Fruit fly (Drosophila melanogaster) whole organism, prepupa: Measurements from ENCODE around the gene CG34268.

ENCODE experiments used
- Blimp-1 ChIP-seq: fragments of 200-800 bp; sonication (Bioruptor generic); optimal IDR thresholded peaks from 3 replicates; lab custom pipeline; 2017; ENCODE audit warnings: missing biosample characterization, missing genetic modification characterization, mild to moderate bottlenecking, moderate library complexity, missing genetic modification reagents
- CG11294 ChIP-seq: fragments of 200-800 bp; sonication (Bioruptor generic); IDR thresholded peaks from 2 replicates; pipeline ENCODE4 v1.3.6; 2022; ENCODE audit warnings: missing biosample characterization, missing genetic modification characterization
- CG11902 ChIP-seq: fragments of 200-800 bp; sonication (Bioruptor generic); optimal IDR thresholded peaks from 3 replicates; lab custom pipeline; 2016; ENCODE audit warnings: missing biosample characterization, missing genetic modification characterization
- CG3032 ChIP-seq: fragments of 200-800 bp; optimal IDR thresholded peaks from 2 replicates; lab custom pipeline; 2019; ENCODE audit warnings: missing biosample characterization, mild to moderate bottlenecking, missing genetic modification characterization, moderate library complexity
- CG31627 ChIP-seq: fragments of 200-800 bp; sonication (Bioruptor generic); optimal IDR thresholded peaks from 3 replicates; lab custom pipeline; 2016; ENCODE audit warnings: missing biosample characterization, missing genetic modification characterization
- CG34406 ChIP-seq: fragments of 200-800 bp; sonication (Bioruptor generic); optimal IDR thresholded peaks from 3 replicates; lab custom pipeline; 2016; ENCODE audit warnings: missing biosample characterization, missing genetic modification characterization
- CG3919 ChIP-seq: fragments of 200-800 bp; sonication (Bioruptor generic); optimal IDR thresholded peaks from 3 replicates; lab custom pipeline; 2016; ENCODE audit warnings: missing biosample characterization, missing genetic modification characterization
- CG6163 ChIP-seq: fragments of 200-800 bp; sonication (Bioruptor generic); IDR thresholded peaks from 3 replicates; pipeline ENCODE4 v1.3.6; 2022; ENCODE audit warnings: missing biosample characterization, missing genetic modification characterization
- CG6276 ChIP-seq: fragments of 200-800 bp; sonication (Bioruptor generic); optimal IDR thresholded peaks from 2 replicates; lab custom pipeline; 2017; ENCODE audit warnings: missing biosample characterization, mild to moderate bottlenecking, missing genetic modification characterization
- CG6792 ChIP-seq: fragments of 200-800 bp; sonication (Bioruptor generic); optimal IDR thresholded peaks from 3 replicates; lab custom pipeline; 2016; ENCODE audit warnings: missing biosample characterization, missing genetic modification characterization
- CG6808 ChIP-seq: fragments of 200-800 bp; sonication (Bioruptor generic); optimal IDR thresholded peaks from 3 replicates; lab custom pipeline; 2017; ENCODE audit warnings: missing biosample characterization, missing genetic modification characterization, mild to moderate bottlenecking, moderate library complexity, missing genetic modification reagents
- CG6854 ChIP-seq: fragments of 200-800 bp; sonication (Bioruptor generic); optimal IDR thresholded peaks from 2 replicates; lab custom pipeline; 2017; ENCODE audit warnings: missing biosample characterization, mild to moderate bottlenecking, missing genetic modification characterization
- CG8119 ChIP-seq: fragments of 200-800 bp; sonication (Bioruptor generic); IDR thresholded peaks from 3 replicates; pipeline ENCODE4 v1.3.6; 2022; ENCODE audit warnings: missing biosample characterization, missing genetic modification characterization
- CG8632 ChIP-seq: fragments of 200-800 bp; sonication (Bioruptor generic); optimal IDR thresholded peaks from 3 replicates; lab custom pipeline; 2016; ENCODE audit warnings: missing biosample characterization, missing genetic modification characterization
- CG9139 ChIP-seq: fragments of 200-800 bp; sonication (Bioruptor generic); optimal IDR thresholded peaks from 3 replicates; lab custom pipeline; 2017; ENCODE audit warnings: missing biosample characterization, mild to moderate bottlenecking, missing genetic modification characterization
- Eip93F ChIP-seq: fragments of 200-800 bp; sonication (Bioruptor generic); optimal IDR thresholded peaks from 2 replicates; lab custom pipeline; 2016; ENCODE audit warnings: missing biosample characterization, mild to moderate bottlenecking, missing genetic modification characterization
- Ets21C ChIP-seq: fragments of 200-800 bp; sonication (Bioruptor generic); optimal IDR thresholded peaks from 3 replicates; lab custom pipeline; 2016; ENCODE audit warnings: missing biosample characterization, missing genetic modification characterization
- Ets96B ChIP-seq: fragments of 200-800 bp; optimal IDR thresholded peaks from 2 replicates; lab custom pipeline; 2019; ENCODE audit warnings: missing biosample characterization, mild to moderate bottlenecking, missing genetic modification characterization, moderate library complexity
- Gug ChIP-seq: fragments of 200-800 bp; sonication (Bioruptor generic); IDR thresholded peaks from 2 replicates; pipeline ENCODE4 v1.3.6; 2022; ENCODE audit warnings: missing biosample characterization, missing genetic modification characterization
- Hr38 ChIP-seq: sonication (Bioruptor generic); optimal IDR thresholded peaks from 2 replicates; lab custom pipeline; 2016; ENCODE audit warnings: missing biosample characterization, missing genetic modification characterization
- Hr39 ChIP-seq: fragments of 200-800 bp; sonication (Bioruptor generic); optimal IDR thresholded peaks from 2 replicates; lab custom pipeline; 2016; ENCODE audit warnings: missing biosample characterization, missing genetic modification characterization
- Hr4 ChIP-seq: fragments of 200-800 bp; sonication (Bioruptor generic); optimal IDR thresholded peaks from 3 replicates; lab custom pipeline; 2016; ENCODE audit warnings: missing biosample characterization, missing genetic modification characterization
- Met ChIP-seq: fragments of 200-800 bp; sonication (Bioruptor generic); optimal IDR thresholded peaks from 3 replicates; lab custom pipeline; 2016; ENCODE audit warnings: missing biosample characterization, missing genetic modification characterization
- OdsH ChIP-seq: fragments of 200-800 bp; sonication (Bioruptor generic); optimal IDR thresholded peaks from 3 replicates; lab custom pipeline; 2016; ENCODE audit warnings: missing biosample characterization, missing genetic modification characterization
- Smox ChIP-seq: fragments of 200-800 bp; sonication (Bioruptor generic); optimal IDR thresholded peaks from 3 replicates; lab custom pipeline; 2016; ENCODE audit warnings: missing biosample characterization, missing genetic modification characterization
- Sox102F ChIP-seq: fragments of 200-800 bp; sonication (Bioruptor generic); optimal IDR thresholded peaks from 2 replicates; lab custom pipeline; 2016; ENCODE audit warnings: missing biosample characterization, mild to moderate bottlenecking, missing genetic modification characterization
- Sox14 ChIP-seq: fragments of 200-800 bp; sonication (Bioruptor generic); optimal IDR thresholded peaks from 3 replicates; lab custom pipeline; 2016; ENCODE audit warnings: missing biosample characterization, missing genetic modification characterization
- Sox15 ChIP-seq: fragments of 200-800 bp; sonication (Bioruptor generic); optimal IDR thresholded peaks from 3 replicates; lab custom pipeline; 2016; ENCODE audit warnings: missing biosample characterization, missing genetic modification characterization
- achi ChIP-seq: fragments of 200-800 bp; sonication (Bioruptor generic); optimal IDR thresholded peaks from 3 replicates; lab custom pipeline; 2016; ENCODE audit warnings: missing biosample characterization, missing genetic modification characterization
- cyc ChIP-seq: fragments of 200-800 bp; sonication (Bioruptor generic); optimal IDR thresholded peaks from 3 replicates; lab custom pipeline; 2016; ENCODE audit warnings: missing biosample characterization, missing genetic modification characterization
- dac ChIP-seq: fragments of 200-800 bp; sonication (Bioruptor generic); optimal IDR thresholded peaks from 2 replicates; lab custom pipeline; 2017; ENCODE audit warnings: missing biosample characterization, mild to moderate bottlenecking, missing genetic modification characterization
- dsx ChIP-seq: fragments of 200-800 bp; optimal IDR thresholded peaks from 3 replicates; lab custom pipeline; 2019; ENCODE audit warnings: missing biosample characterization, mild to moderate bottlenecking, missing genetic modification characterization, moderate library complexity; ENCODE audit not compliant: poor library complexity, severe bottlenecking
- esn ChIP-seq: fragments of 200-800 bp; sonication (Bioruptor generic); optimal IDR thresholded peaks from 2 replicates; lab custom pipeline; 2016; ENCODE audit warnings: missing biosample characterization, mild to moderate bottlenecking, missing genetic modification characterization, moderate library complexity
- fd59A ChIP-seq: fragments of 200-800 bp; sonication (Bioruptor generic); optimal IDR thresholded peaks from 2 replicates; lab custom pipeline; 2017; ENCODE audit warnings: missing biosample characterization, mild to moderate bottlenecking, missing genetic modification characterization, missing genetic modification reagents
- fd85E ChIP-seq: fragments of 200-800 bp; sonication (Bioruptor generic); optimal IDR thresholded peaks from 3 replicates; lab custom pipeline; 2016; ENCODE audit warnings: missing biosample characterization, missing genetic modification characterization
- fkh ChIP-seq: fragments of 200-800 bp; sonication (Bioruptor generic); optimal IDR thresholded peaks from 3 replicates; lab custom pipeline; 2017; ENCODE audit warnings: missing biosample characterization, mild to moderate bottlenecking, missing genetic modification characterization, moderate library complexity
- lz ChIP-seq: fragments of 200-800 bp; sonication (Bioruptor generic); optimal IDR thresholded peaks from 3 replicates; lab custom pipeline; 2016; ENCODE audit warnings: missing biosample characterization, missing genetic modification characterization
- net ChIP-seq: fragments of 200-800 bp; sonication (Bioruptor generic); optimal IDR thresholded peaks from 3 replicates; lab custom pipeline; 2016; ENCODE audit warnings: missing biosample characterization, missing genetic modification characterization
- pdm3 ChIP-seq: fragments of 200-800 bp; sonication (Bioruptor generic); optimal IDR thresholded peaks from 3 replicates; lab custom pipeline; 2016; ENCODE audit warnings: missing biosample characterization, missing genetic modification characterization
- salr ChIP-seq, 2 experiments: fragments of 200-800 bp; sonication (Bioruptor generic); optimal IDR thresholded peaks; 3 replicates each; lab custom pipeline; 2016 to 2018; ENCODE audit warnings: missing biosample characterization in 2 of 2, missing genetic modification characterization in 2 of 2, mild to moderate bottlenecking in 1 of 2
- ss ChIP-seq, 2 experiments: fragments of 200-800 bp; sonication (Bioruptor generic); optimal IDR thresholded peaks; 2 replicates in 1 of 2; 3 replicates in 1 of 2; lab custom pipeline; 2017 to 2018; ENCODE audit warnings: mild to moderate bottlenecking in 2 of 2, missing biosample characterization in 2 of 2, missing genetic modification characterization in 2 of 2, moderate library complexity in 1 of 2
- topi ChIP-seq: fragments of 200-800 bp; sonication (Bioruptor generic); optimal IDR thresholded peaks from 3 replicates; lab custom pipeline; 2016; ENCODE audit warnings: missing biosample characterization, missing genetic modification characterization
- vri ChIP-seq: fragments of 200-800 bp; sonication (Bioruptor generic); optimal IDR thresholded peaks from 3 replicates; lab custom pipeline; 2016; ENCODE audit warnings: missing biosample characterization, mild to moderate bottlenecking, missing genetic modification characterization

The CG34268 gene

DNA sequence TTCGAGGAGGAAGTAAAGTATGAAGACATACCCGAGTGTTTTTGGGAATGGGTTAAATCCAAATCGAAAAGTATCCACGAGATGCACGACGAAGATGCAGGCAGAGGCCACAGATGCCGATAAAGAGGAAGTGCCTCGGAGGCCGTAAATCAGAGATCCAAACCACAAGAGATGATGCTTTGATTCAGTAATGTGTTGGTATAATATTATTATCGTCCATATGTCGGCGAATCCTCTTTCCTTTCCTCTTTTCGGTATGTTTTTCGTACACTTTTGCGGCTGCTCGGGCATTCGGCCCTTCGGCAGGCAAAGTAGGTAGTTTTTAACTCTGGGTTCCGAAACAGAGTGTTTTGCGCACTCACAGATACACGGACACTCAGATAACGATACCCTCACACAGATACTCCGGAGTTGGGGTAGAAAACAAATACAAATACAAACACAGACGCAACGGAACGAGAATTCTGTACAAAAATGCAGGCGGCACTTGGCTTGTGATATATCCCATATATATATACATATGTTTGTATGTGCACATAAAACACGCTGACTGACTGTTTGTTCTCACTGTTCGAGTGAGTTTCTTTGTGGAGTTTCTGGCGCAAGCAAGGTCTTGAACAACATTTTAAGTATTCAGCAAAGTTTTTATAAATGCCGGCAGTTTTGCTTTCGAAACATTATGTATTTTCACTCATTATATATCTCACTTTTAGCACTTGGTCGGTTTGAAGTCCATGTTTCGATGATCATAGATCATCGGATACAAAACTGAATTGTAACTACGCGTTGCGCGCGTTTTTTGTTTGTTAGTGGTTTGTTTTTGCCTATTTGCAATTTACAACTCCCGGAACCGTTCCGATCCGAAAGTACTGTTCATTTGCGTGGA lies 10.6 kb upstream of the CG34268 start (continued):
- TF ChIP-seq net (GFP tag; lab: Kevin White, UChicago) (no peak), CG3919 (GFP tag; lab: Kevin White, UChicago) (no peak), Hr4 (GFP tag; lab: Kevin White, UChicago) (no peak), CG9139 (GFP tag; lab: Kevin White, UChicago) (no peak), Eip93F (GFP tag; lab: Kevin White, UChicago) (peak; percentile 56), CG11902 (GFP tag; lab: Kevin White, UChicago) (no peak), lz (GFP tag; lab: Kevin White, UChicago) (no peak), fd85E (GFP tag; lab: Kevin White, UChicago) (no peak), CG8632 (no peak), fkh (peak; percentile 82), CG31627 (no peak), pdm3 (no peak), dac (GFP tag; lab: Kevin White, UChicago) (no peak), Hr38 (GFP tag; lab: Kevin White, UChicago) (no peak), salr (GFP tag; optimal IDR thresholded peaks at IDR 0.05; lab: Kevin White, UChicago) (no peak), CG34406 (GFP tag; lab: Kevin White, UChicago) (no peak), CG6163 (GFP tag; lab: Robert Waterston, UW) (peak; percentile 68), Ets21C (GFP tag; lab: Kevin White, UChicago) (no peak), ss (GFP tag; optimal IDR thresholded peaks at IDR 0.05; lab: Kevin White, UChicago) (peak; percentile 2 to 45), Gug (GFP tag; lab: Robert Waterston, UW) (no peak), cyc (GFP tag; lab: Kevin White, UChicago) (no peak), dsx (GFP tag; lab: Kevin White, UChicago) (peak; percentile 21), Met (GFP tag; lab: Kevin White, UChicago) (peak; percentile 23), esn (peak; percentile 36), Smox (GFP tag; lab: Kevin White, UChicago) (no peak), Sox14 (GFP tag; lab: Kevin White, UChicago) (no peak), Hr39 (GFP tag; lab: Kevin White, UChicago) (no peak), topi (no peak)

DNA sequence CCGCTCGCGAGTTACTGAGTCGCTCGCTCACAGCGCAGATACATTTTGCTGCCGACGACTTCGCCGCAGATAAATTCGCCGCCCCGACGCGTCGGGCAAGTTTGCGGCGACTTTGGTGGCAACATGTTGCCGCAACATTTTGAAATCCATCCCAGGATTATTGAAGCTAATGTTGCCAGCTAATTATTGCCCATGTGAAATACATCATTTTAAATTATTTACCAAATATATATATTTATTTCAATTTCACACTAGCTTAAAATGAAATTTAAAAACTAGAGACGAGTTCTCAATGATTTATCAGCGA lies 10.0 kb upstream of the CG34268 start:
- TF ChIP-seq fd59A (GFP tag; lab: Kevin White, UChicago) (no peak), CG11294 (GFP tag; lab: Robert Waterston, UW) (no peak), CG6854 (GFP tag; lab: Kevin White, UChicago) (peak; percentile 16), CG8119 (GFP tag; lab: Robert Waterston, UW) (peak; percentile 33; the same call in 1 of the 3 replicates)

DNA sequence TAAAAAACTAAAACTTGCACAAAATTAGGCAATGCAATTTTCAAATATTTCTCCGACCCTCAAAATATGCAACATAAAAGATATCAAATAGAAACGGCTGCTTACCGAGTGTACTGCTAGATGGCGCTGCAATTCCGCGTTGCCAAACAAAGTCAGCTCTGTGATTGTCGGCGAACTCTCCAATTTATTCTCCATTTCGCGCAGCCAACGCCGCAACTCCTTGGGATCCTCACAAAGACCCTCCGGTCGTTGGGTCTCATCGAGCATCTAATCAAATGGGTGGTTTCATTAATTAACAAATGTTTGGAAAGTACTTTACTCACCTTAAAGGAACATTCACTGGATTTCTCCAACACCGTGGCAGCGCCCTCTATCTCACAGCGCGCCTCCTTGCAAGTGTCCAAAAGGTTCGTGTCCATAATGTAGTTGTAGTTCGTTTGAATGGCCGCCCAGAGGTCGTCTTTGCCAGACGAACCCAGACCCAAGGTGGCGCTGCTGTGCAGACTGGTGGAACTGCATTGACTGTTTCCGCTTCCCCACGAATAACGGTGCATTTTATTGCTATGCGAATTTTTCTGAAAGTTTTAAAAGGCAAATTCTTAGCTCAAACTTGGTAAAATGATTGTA lies 5.1 kb downstream of the CG34268 start:
- TF ChIP-seq CG9139 (GFP tag; lab: Kevin White, UChicago) (no peak), CG6854 (GFP tag; lab: Kevin White, UChicago) (peak; percentile 10), ss (GFP tag; optimal IDR thresholded peaks at IDR 0.05; lab: Kevin White, UChicago) (no peak), Sox102F (GFP tag; lab: Kevin White, UChicago) (no peak), Sox14 (GFP tag; lab: Kevin White, UChicago) (peak; percentile 70), CG6808 (GFP tag; lab: Kevin White, UChicago) (peak; percentile 48), Hr39 (GFP tag; lab: Kevin White, UChicago) (peak; percentile 88), CG3032 (tag; lab: Kevin White, UChicago) (peak; percentile 49), Ets96B (tag; lab: Kevin White, UChicago) (no peak), pdm3 (peak; percentile 74), vri (GFP tag; lab: Kevin White, UChicago) (no peak), CG31627 (peak; percentile 90), Hr4 (GFP tag; lab: Kevin White, UChicago) (peak; percentile 44), CG11294 (GFP tag; lab: Robert Waterston, UW) (no peak), Eip93F (GFP tag; lab: Kevin White, UChicago) (no peak), cyc (GFP tag; lab: Kevin White, UChicago) (peak; percentile 88), achi (GFP tag; lab: Kevin White, UChicago) (peak; percentile 46), CG6792 (GFP tag; lab: Kevin White, UChicago) (peak; percentile 62), esn (peak; percentile 81), CG6276 (GFP tag; lab: Kevin White, UChicago) (no peak), Blimp-1 (peak; percentile 24), OdsH (GFP tag; lab: Kevin White, UChicago) (peak; percentile 66), Sox15 (peak; percentile 43), CG8119 (GFP tag; lab: Robert Waterston, UW) (no peak), CG8632 (peak; percentile 34), lz (GFP tag; lab: Kevin White, UChicago) (peak; percentile 83), Met (GFP tag; lab: Kevin White, UChicago) (peak; percentile 68), CG3919 (GFP tag; lab: Kevin White, UChicago) (peak; percentile 80)
